Fruit fly (Drosophila melanogaster) whole organism, embryonic: ENCODE measurements around the gene CG15337.

Experiments
- Adf1 ChIP-seq: fragments of 200-800 bp; sonication (Bioruptor generic); IDR thresholded peaks from 2 replicates; pipeline ENCODE4 v1.3.6; 2022; ENCODE audit warnings: missing biosample characterization, missing genetic modification characterization
- BtbVII ChIP-seq: fragments of 200-800 bp; sonication (Bioruptor generic); optimal IDR thresholded peaks from 3 replicates; lab custom pipeline; 2017; ENCODE audit warnings: missing biosample characterization, mild to moderate bottlenecking, missing genetic modification characterization
- CG10321 ChIP-seq: fragments of 200-800 bp; sonication (Bioruptor generic); IDR thresholded peaks from 2 replicates; pipeline ENCODE4 v1.3.6; 2022; ENCODE audit warnings: missing biosample characterization, missing genetic modification characterization
- CG11723 ChIP-seq: fragments of 200-800 bp; sonication (Bioruptor generic); optimal IDR thresholded peaks from 2 replicates; lab custom pipeline; 2017; ENCODE audit warnings: missing biosample characterization, mild to moderate bottlenecking, missing genetic modification characterization
- CG12071 ChIP-seq: fragments of 200-800 bp; sonication (Bioruptor generic); optimal IDR thresholded peaks from 3 replicates; lab custom pipeline; 2018; ENCODE audit warnings: missing biosample characterization, mild to moderate bottlenecking, missing genetic modification characterization
- CG13123 ChIP-seq: fragments of 200-800 bp; sonication (Bioruptor generic); optimal IDR thresholded peaks from 2 replicates; lab custom pipeline; 2016; ENCODE audit warnings: missing biosample characterization, missing genetic modification characterization
- CG13894 ChIP-seq: fragments of 200-800 bp; sonication (Bioruptor generic); optimal IDR thresholded peaks from 3 replicates; lab custom pipeline; 2018; ENCODE audit warnings: missing biosample characterization, mild to moderate bottlenecking, missing genetic modification characterization, moderate library complexity
- CG1647 ChIP-seq: fragments of 200-800 bp; sonication (Bioruptor generic); optimal IDR thresholded peaks from 3 replicates; lab custom pipeline; 2016; ENCODE audit warnings: missing biosample characterization, missing genetic modification characterization
- CG16779 ChIP-seq: fragments of 200-800 bp; sonication (Bioruptor generic); IDR thresholded peaks from 2 replicates; pipeline ENCODE4 v1.3.6; 2022; ENCODE audit warnings: missing biosample characterization, missing genetic modification characterization
- CG17612 ChIP-seq: fragments of 200-800 bp; sonication (Bioruptor generic); IDR thresholded peaks from 2 replicates; pipeline ENCODE4 v1.3.6; 2022; ENCODE audit warnings: missing biosample characterization, missing genetic modification characterization
- CG18476 ChIP-seq: fragments of 200-800 bp; sonication (Bioruptor generic); optimal IDR thresholded peaks from 2 replicates; lab custom pipeline; 2016; ENCODE audit warnings: missing biosample characterization, mild to moderate bottlenecking, missing genetic modification characterization
- CG2712 ChIP-seq: fragments of 200-800 bp; optimal IDR thresholded peaks from 3 replicates; lab custom pipeline; 2019; ENCODE audit warnings: missing biosample characterization, mild to moderate bottlenecking, missing genetic modification characterization, moderate library complexity
- CG2875 ChIP-seq: fragments of 200-800 bp; sonication (Bioruptor generic); optimal IDR thresholded peaks from 2 replicates; lab custom pipeline; 2017; ENCODE audit warnings: missing biosample characterization, mild to moderate bottlenecking, missing genetic modification characterization, missing genetic modification reagents
- CG30403 ChIP-seq: fragments of 200-800 bp; sonication (Bioruptor generic); optimal IDR thresholded peaks from 3 replicates; lab custom pipeline; 2016; ENCODE audit warnings: missing biosample characterization, missing genetic modification characterization
- CG32532 ChIP-seq: fragments of 200-800 bp; sonication (Bioruptor generic); IDR thresholded peaks from 2 replicates; pipeline ENCODE4 v1.3.6; 2022; ENCODE audit warnings: missing biosample characterization, missing genetic modification characterization
- CG32767 ChIP-seq: fragments of 200-800 bp; sonication (Bioruptor generic); IDR thresholded peaks from 2 replicates; pipeline ENCODE4 v1.3.6; 2022; ENCODE audit warnings: missing biosample characterization, missing genetic modification characterization
- CG6254 ChIP-seq: fragments of 200-800 bp; sonication (Bioruptor generic); optimal IDR thresholded peaks from 3 replicates; lab custom pipeline; 2017; ENCODE audit warnings: mild to moderate bottlenecking, missing biosample characterization, missing genetic modification reagents, missing genetic modification characterization
- CG8089 ChIP-seq: fragments of 200-800 bp; sonication (Bioruptor generic); optimal IDR thresholded peaks from 3 replicates; lab custom pipeline; 2016; ENCODE audit warnings: missing biosample characterization, missing genetic modification characterization
- CG8478 ChIP-seq: fragments of >200 bp; optimal IDR thresholded peaks from 2 replicates; lab custom pipeline; 2018
- Deaf1 ChIP-seq: fragments of 200-800 bp; optimal IDR thresholded peaks from 3 replicates; lab custom pipeline; 2019; ENCODE audit warnings: missing biosample characterization, mild to moderate bottlenecking, missing genetic modification characterization, moderate library complexity
- GATAe ChIP-seq: fragments of 200-800 bp; sonication (Bioruptor generic); conservative IDR thresholded peaks from 2 replicates; pipeline ENCODE4 v1.3.6; 2022; ENCODE audit warnings: missing biosample characterization, missing genetic modification characterization
- Hr51 ChIP-seq, 2 experiments: fragments of 200-800 bp; sonication (Bioruptor generic); optimal IDR thresholded peaks; 2 replicates in 1 of 2; 3 replicates in 1 of 2; lab custom pipeline; 2016 to 2018; ENCODE audit warnings: missing biosample characterization in 2 of 2, missing genetic modification characterization in 2 of 2, mild to moderate bottlenecking in 1 of 2, moderate library complexity in 1 of 2
- MBD-R2 ChIP-seq: fragments of 200-800 bp; sonication (Bioruptor generic); IDR thresholded peaks from 2 replicates; pipeline ENCODE4 v1.3.6; 2022; ENCODE audit warnings: missing biosample characterization, missing genetic modification characterization
- Med ChIP-seq: fragments of 200-800 bp; sonication (Bioruptor generic); peaks from one replicate; lab custom pipeline; 2016; ENCODE audit warnings: missing biosample characterization, missing genetic modification characterization, mild to moderate bottlenecking, inconsistent platforms, moderate library complexity
- Nf-YA ChIP-seq: fragments of 200-800 bp; sonication (Bioruptor generic); IDR thresholded peaks from 2 replicates; pipeline ENCODE4 v1.3.6; 2022; ENCODE audit warnings: missing biosample characterization, missing genetic modification characterization
- Nf-YB ChIP-seq: fragments of 200-800 bp; sonication (Bioruptor generic); optimal IDR thresholded peaks from 3 replicates; lab custom pipeline; 2019; ENCODE audit warnings: missing biosample characterization, mild to moderate bottlenecking, missing genetic modification characterization, moderate library complexity
- Optix ChIP-seq: fragments of 200-800 bp; sonication (Bioruptor generic); IDR thresholded peaks from 3 replicates; pipeline ENCODE4 v1.3.6; 2022; ENCODE audit warnings: missing biosample characterization, missing genetic modification characterization
- PHDP ChIP-seq: fragments of 200-800 bp; sonication (Bioruptor generic); optimal IDR thresholded peaks from 3 replicates; lab custom pipeline; 2018; ENCODE audit warnings: missing biosample characterization, mild to moderate bottlenecking, missing genetic modification characterization, moderate library complexity
- Poxn ChIP-seq: fragments of 200-800 bp; sonication (Bioruptor generic); IDR thresholded peaks from 2 replicates; pipeline ENCODE4 v1.3.6; 2022; ENCODE audit warnings: missing biosample characterization, missing genetic modification characterization
- amos ChIP-seq: fragments of 200-800 bp; sonication (Bioruptor generic); IDR thresholded peaks from 2 replicates; pipeline ENCODE4 v1.3.6; 2022; ENCODE audit warnings: missing biosample characterization, missing genetic modification characterization; ENCODE audit not compliant: partially characterized antibody
- ato ChIP-seq: fragments of 200-800 bp; sonication (Bioruptor generic); IDR thresholded peaks from 2 replicates; pipeline ENCODE4 v1.3.6; 2022; ENCODE audit warnings: missing biosample characterization, missing genetic modification characterization; ENCODE audit not compliant: partially characterized antibody
- chif ChIP-seq, 2 experiments: fragments of 200-800 bp; sonication (Bioruptor generic); optimal IDR thresholded peaks; 3 replicates each; lab custom pipeline; 2016; ENCODE audit warnings: missing biosample characterization in 2 of 2, missing genetic modification characterization in 2 of 2
- crol ChIP-seq: fragments of 200-800 bp; sonication (Bioruptor generic); IDR thresholded peaks from 2 replicates; pipeline ENCODE4 v1.3.6; 2022; ENCODE audit warnings: missing biosample characterization, missing genetic modification characterization
- da ChIP-seq: fragments of 200-800 bp; sonication (Bioruptor generic); optimal IDR thresholded peaks from 2 replicates; lab custom pipeline; 2016; ENCODE audit warnings: missing biosample characterization, missing genetic modification characterization
- fd102C ChIP-seq: fragments of 200-800 bp; sonication (Bioruptor generic); optimal IDR thresholded peaks from 2 replicates; lab custom pipeline; 2018; ENCODE audit warnings: missing biosample characterization, mild to moderate bottlenecking, missing genetic modification characterization, moderate library complexity
- gcm2 ChIP-seq: fragments of 200-800 bp; sonication (Bioruptor generic); optimal IDR thresholded peaks from 2 replicates; lab custom pipeline; 2016; ENCODE audit warnings: missing biosample characterization, missing genetic modification characterization
- jigr1 ChIP-seq: fragments of 200-800 bp; sonication (Bioruptor generic); IDR thresholded peaks from 3 replicates; pipeline ENCODE4 v1.3.6; 2022; ENCODE audit warnings: missing biosample characterization, missing genetic modification characterization
- kni ChIP-seq: fragments of 200-800 bp; sonication (Bioruptor generic); optimal IDR thresholded peaks from 3 replicates; lab custom pipeline; 2017; ENCODE audit warnings: mild to moderate bottlenecking, missing biosample characterization, missing genetic modification reagents, missing genetic modification characterization
- maf-S ChIP-seq: fragments of 200-800 bp; sonication (Bioruptor generic); optimal IDR thresholded peaks from 2 replicates; lab custom pipeline; 2016; ENCODE audit warnings: missing biosample characterization, missing genetic modification characterization
- otp ChIP-seq: fragments of 200-800 bp; sonication (Bioruptor generic); IDR thresholded peaks from 3 replicates; pipeline ENCODE4, ENCODE4 v1.3.6; 2022; ENCODE audit warnings: missing biosample characterization, missing genetic modification characterization
- pfk ChIP-seq: fragments of 200-800 bp; sonication (Bioruptor generic); optimal IDR thresholded peaks from 2 replicates; lab custom pipeline; 2018; ENCODE audit warnings: missing biosample characterization, mild to moderate bottlenecking, missing genetic modification characterization, moderate library complexity
- pzg ChIP-seq: fragments of 200-800 bp; sonication (Bioruptor generic); optimal IDR thresholded peaks from 3 replicates; lab custom pipeline; 2018; ENCODE audit warnings: missing biosample characterization, mild to moderate bottlenecking, missing genetic modification characterization, moderate library complexity
- row ChIP-seq: fragments of 200-800 bp; sonication (Bioruptor generic); IDR thresholded peaks from 3 replicates; pipeline ENCODE4 v1.3.6; 2022; ENCODE audit warnings: missing biosample characterization, missing genetic modification characterization
- sens ChIP-seq: fragments of 200-800 bp; sonication (Bioruptor generic); peaks from one replicate; lab custom pipeline; 2016; ENCODE audit warnings: missing biosample characterization, missing genetic modification characterization
- slbo ChIP-seq: fragments of 200-800 bp; sonication (Bioruptor generic); IDR thresholded peaks from 2 replicates; pipeline ENCODE4 v1.3.6; 2022; ENCODE audit warnings: missing biosample characterization, missing genetic modification characterization
- sr ChIP-seq: fragments of 200-800 bp; sonication (Bioruptor generic); IDR thresholded peaks from 3 replicates; pipeline ENCODE4 v1.3.6; 2022; ENCODE audit warnings: missing biosample characterization, missing genetic modification characterization
- ttk ChIP-seq: fragments of 200-800 bp; sonication (Bioruptor generic); IDR thresholded peaks from 2 replicates; pipeline ENCODE4 v2.1.2; 2022; ENCODE audit warnings: missing biosample characterization, missing genetic modification characterization
- vvl ChIP-seq: fragments of 200-800 bp; sonication (Bioruptor generic); IDR thresholded peaks from 2 replicates; pipeline ENCODE4 v1.3.6; 2022; ENCODE audit warnings: missing biosample characterization, missing genetic modification characterization
- wdn ChIP-seq: fragments of 200-800 bp; sonication (Bioruptor generic); IDR thresholded peaks from 2 replicates; pipeline ENCODE4 v1.3.6; 2022; ENCODE audit warnings: missing biosample characterization, missing genetic modification characterization
- wor ChIP-seq: fragments of 200-800 bp; sonication (Bioruptor generic); IDR thresholded peaks from 2 replicates; pipeline ENCODE4 v1.3.6; 2022; ENCODE audit warnings: missing biosample characterization, missing genetic modification characterization
- zen2 ChIP-seq: fragments of 200-800 bp; sonication (Bioruptor generic); IDR thresholded peaks from 3 replicates; pipeline ENCODE4 v1.3.6; 2022; ENCODE audit warnings: missing biosample characterization, missing genetic modification characterization; ENCODE audit not compliant: partially characterized antibody
- zfh1 ChIP-seq: fragments of 200-800 bp; sonication (Bioruptor generic); IDR thresholded peaks from 3 replicates; pipeline ENCODE4 v1.3.6; 2022; ENCODE audit warnings: missing biosample characterization, missing genetic modification characterization

Gene CG15337

dm6 chrX:8177742-8178141, 17.9 kb downstream of the CG15337 start:
- TF ChIP-seq Deaf1 (peak; percentile 79), Hr51 (GFP tag; optimal IDR thresholded peaks at IDR 0.05; lab: Kevin White, UChicago) (no peak), ttk (GFP tag; lab: Robert Waterston, UW) (no peak), kni (no peak), zfh1 (0 out of 3 replicates have a peak, but pooled peaks have one; percentile 18), CG13123 (GFP tag; lab: Kevin White, UChicago) (no peak), sr (GFP tag; lab: Robert Waterston, UW) (0 out of 3 replicates have a peak, but pooled peaks have one; percentile 51), CG6254 (GFP tag; lab: Kevin White, UChicago) (no peak), wor (GFP tag; lab: Robert Waterston, UW) (no peak), pfk (GFP tag; lab: Kevin White, UChicago) (peak; percentile 19), CG8089 (GFP tag; lab: Kevin White, UChicago) (no peak), GATAe (no peak), slbo (no peak), MBD-R2 (GFP tag; lab: Robert Waterston, UW) (peak; percentile 22; the same call in 1 of the 2 replicates), amos (GFP tag; lab: Robert Waterston, UW) (peak; percentile 10; the same call in 1 of the 2 replicates), CG8478 (no peak), Poxn (GFP tag; lab: Robert Waterston, UW) (no peak), zen2 (GFP tag; lab: Robert Waterston, UW) (no peak), CG30403 (GFP tag; lab: Kevin White, UChicago) (no peak), Nf-YA (GFP tag; lab: Robert Waterston, UW) (no peak), CG2712 (tag; lab: Kevin White, UChicago) (no peak), sens (GFP tag; lab: Kevin White, UChicago) (peak; percentile 7), Adf1 (GFP tag; lab: Robert Waterston, UW) (peak; percentile 77), CG12071 (GFP tag; lab: Kevin White, UChicago) (peak; percentile 29), CG10321 (no peak), CG2875 (GFP tag; lab: Kevin White, UChicago) (no peak), vvl (no peak), Optix (0 out of 3 replicates have a peak, but pooled peaks have one; percentile 20), CG32767 (GFP tag; lab: Robert Waterston, UW) (peak; percentile 41; the same call in 1 of the 2 replicates), pzg (peak; percentile 4), Med (GFP tag; lab: Kevin White, UChicago) (peak; percentile 81), row (GFP tag; lab: Robert Waterston, UW) (0 out of 3 replicates have a peak, but pooled peaks have one; percentile 13), CG1647 (GFP tag; lab: Kevin White, UChicago) (no peak), CG16779 (peak; percentile 45; the same call in 1 of the 2 replicates), maf-S (GFP tag; lab: Kevin White, UChicago) (no peak), BtbVII (GFP tag; lab: Kevin White, UChicago) (no peak), CG13894 (tag; lab: Kevin White, UChicago) (peak; percentile 19), da (GFP tag; lab: Kevin White, UChicago) (no peak), jigr1 (GFP tag; lab: Robert Waterston, UW) (no peak), CG18476 (no peak), chif (GFP tag; optimal IDR thresholded peaks at IDR 0.05; lab: Kevin White, UChicago) (no peak), fd102C (no peak), ato (no peak), crol (peak; percentile 45; the same call in 1 of the 2 replicates), CG17612 (no peak), PHDP (tag; lab: Kevin White, UChicago) (no peak), Nf-YB (GFP tag; lab: Kevin White, UChicago) (no peak), CG11723 (GFP tag; lab: Kevin White, UChicago) (no peak), wdn (GFP tag; lab: Robert Waterston, UW) (no peak), CG32532 (GFP tag; lab: Robert Waterston, UW) (peak; percentile 20; the same call in 1 of the 2 replicates), otp (GFP tag; lab: Robert Waterston, UW) (no peak), gcm2 (no peak)
